Worm (Caenorhabditis elegans): ENCODE data around the gene lgc-21.

lgc-21 gene

ce11 chrX:14016698-14017097, 51.1 kb downstream of the lgc-21 start (continued):
- TF ChIP-seq fkh-4 (tag; optimal IDR thresholded peaks at IDR 0.05; ENCODE audit: borderline replicate concordance): no peak
- TF ChIP-seq ceh-8 (GFP tag; optimal IDR thresholded peaks at IDR 0.05): no peak
- no peak for TF ChIP-seq efl-3 (GFP tag; optimal IDR thresholded peaks at IDR 0.05)
- no peak for TF ChIP-seq snpc-4 (tag; optimal IDR thresholded peaks at IDR 0.05)
- TF ChIP-seq unc-62 (GFP tag; optimal IDR thresholded peaks at IDR 0.05): no peak
- peak; percentile 38 to 69 for TF ChIP-seq lsy-2 (tag; optimal IDR thresholded peaks at IDR 0.05)
- no peak for TF ChIP-seq ztf-11 (tag; optimal IDR thresholded peaks at IDR 0.05)
- TF ChIP-seq sptf-1 (tag; optimal IDR thresholded peaks at IDR 0.05): no peak
- TF ChIP-seq lin-15B (tag; optimal IDR thresholded peaks at IDR 0.05): no peak
- peak in 1 of 3 experiments; percentile 75 for TF ChIP-seq ceh-82 (tag; optimal IDR thresholded peaks at IDR 0.05)
- TF ChIP-seq pqm-1 (tag; optimal IDR thresholded peaks at IDR 0.05): no peak
- no peak for TF ChIP-seq nhr-237 (tag; optimal IDR thresholded peaks at IDR 0.05)
- TF ChIP-seq alr-1 (tag; optimal IDR thresholded peaks at IDR 0.05; ENCODE audit: borderline replicate concordance): no peak
- TF ChIP-seq mdl-1 (tag; optimal IDR thresholded peaks at IDR 0.05): peak; percentile 9 to 15
- peak; percentile 96 for TF ChIP-seq lin-14 (GFP tag; optimal IDR thresholded peaks at IDR 0.05)
- TF ChIP-seq mef-2 (tag; optimal IDR thresholded peaks at IDR 0.05): peak; percentile 12
- peak; percentile 79 for TF ChIP-seq fkh-10 (GFP tag; optimal IDR thresholded peaks at IDR 0.05)
- peak; percentile 69 for TF ChIP-seq swsn-7 (tag; optimal IDR thresholded peaks at IDR 0.05)
- TF ChIP-seq C34B4.2 (tag; optimal IDR thresholded peaks at IDR 0.05): no peak
- peak; percentile 65 for TF ChIP-seq unc-86 (tag; optimal IDR thresholded peaks at IDR 0.05)
- no peak for TF ChIP-seq nhr-90 (tag; optimal IDR thresholded peaks at IDR 0.05; ENCODE audit: poor library complexity)
- TF ChIP-seq blmp-1 (tag; optimal IDR thresholded peaks at IDR 0.05): no peak
- no peak for TF ChIP-seq nhr-85 (tag)
- no peak for TF ChIP-seq nhr-11 (tag; optimal IDR thresholded peaks at IDR 0.05)
- no peak for TF ChIP-seq grh-1 (GFP tag; IDR thresholded peaks at IDR 0.05)
- TF ChIP-seq jun-1 (tag; optimal IDR thresholded peaks at IDR 0.05): peak; percentile 8
- no peak for TF ChIP-seq nhr-76 (tag; optimal IDR thresholded peaks at IDR 0.05)
- TF ChIP-seq C16A3.4 (tag; optimal IDR thresholded peaks at IDR 0.05): peak; percentile 13
- no peak for TF ChIP-seq ets-5 (GFP tag; IDR thresholded peaks at IDR 0.05)
- peak; percentile 45 for TF ChIP-seq unc-130 (tag; optimal IDR thresholded peaks at IDR 0.05)
- peak; percentile 92 for TF ChIP-seq pag-3 (tag; optimal IDR thresholded peaks at IDR 0.05; ENCODE audit: borderline replicate concordance, insufficient read depth)
- TF ChIP-seq nhr-20 (tag; optimal IDR thresholded peaks at IDR 0.05): peak; percentile 38
- TF ChIP-seq C04F5.9 (tag; optimal IDR thresholded peaks at IDR 0.05): no peak
- peak; percentile 13 for TF ChIP-seq ztf-4 (tag; optimal IDR thresholded peaks at IDR 0.05)
- peak; percentile 66 for TF ChIP-seq lin-39 (tag; optimal IDR thresholded peaks at IDR 0.05)
- no peak for TF ChIP-seq vab-15 (tag; optimal IDR thresholded peaks at IDR 0.05)
- no peak for TF ChIP-seq nhr-77 (tag; optimal IDR thresholded peaks at IDR 0.05)
- TF ChIP-seq tlp-1 (tag; optimal IDR thresholded peaks at IDR 0.05): no peak
- TF ChIP-seq zip-4 (GFP tag; optimal IDR thresholded peaks at IDR 0.05): no peak
- TF ChIP-seq aha-1 (tag; optimal IDR thresholded peaks at IDR 0.05): no peak
- no peak for TF ChIP-seq F16B12.6 (tag; optimal IDR thresholded peaks at IDR 0.05)
- no peak for TF ChIP-seq unc-30 (tag; optimal IDR thresholded peaks at IDR 0.05)

- TF ChIP-seq ama-1 (optimal IDR thresholded peaks at IDR 0.05) (no peak), C04F5.9 (tag; optimal IDR thresholded peaks at IDR 0.05) (no peak), mdl-1 (tag; optimal IDR thresholded peaks at IDR 0.05) (peak in 1 of 2 experiments; percentile 79), xbp-1 (tag; optimal IDR thresholded peaks at IDR 0.05) (peak; percentile 62), vab-15 (tag; optimal IDR thresholded peaks at IDR 0.05) (no peak), snpc-4 (tag; optimal IDR thresholded peaks at IDR 0.05) (peak; percentile 47), ztf-4 (tag; optimal IDR thresholded peaks at IDR 0.05) (peak; percentile 61), ztf-11 (tag; optimal IDR thresholded peaks at IDR 0.05) (peak in 1 of 2 experiments; percentile 68), aha-1 (tag; optimal IDR thresholded peaks at IDR 0.05) (no peak), dsc-1 (tag; optimal IDR thresholded peaks at IDR 0.05) (peak; percentile 89), rnt-1 (tag; optimal IDR thresholded peaks at IDR 0.05) (peak; percentile 81), efl-3 (GFP tag; optimal IDR thresholded peaks at IDR 0.05) (no peak), lin-15B (tag; optimal IDR thresholded peaks at IDR 0.05) (no peak), ets-5 (GFP tag; IDR thresholded peaks at IDR 0.05) (no peak), snu-23 (GFP tag; optimal IDR thresholded peaks at IDR 0.05) (peak; percentile 92), sox-4 (tag; optimal IDR thresholded peaks at IDR 0.05) (peak; percentile 51), nhr-85 (tag) (peak; percentile 60), lsy-2 (tag; optimal IDR thresholded peaks at IDR 0.05) (peak; percentile 60 to 75), fkh-4 (tag; optimal IDR thresholded peaks at IDR 0.05; ENCODE audit: borderline replicate concordance) (no peak), hlh-4 (tag; optimal IDR thresholded peaks at IDR 0.05) (no peak), ces-1 (GFP tag; optimal IDR thresholded peaks at IDR 0.05) (no peak), swsn-7 (tag; optimal IDR thresholded peaks at IDR 0.05) (peak; percentile 86), fkh-10 (GFP tag; optimal IDR thresholded peaks at IDR 0.05) (peak; percentile 48), unc-86 (tag; optimal IDR thresholded peaks at IDR 0.05) (peak; percentile 69), dpl-1 (GFP tag; optimal IDR thresholded peaks at IDR 0.05) (peak; percentile 14 to 31 (median 25)), nhr-77 (tag; optimal IDR thresholded peaks at IDR 0.05) (peak; percentile 80), ceh-8 (GFP tag; optimal IDR thresholded peaks at IDR 0.05) (no peak), lin-39 (tag; optimal IDR thresholded peaks at IDR 0.05) (no peak), jun-1 (tag; optimal IDR thresholded peaks at IDR 0.05) (peak; percentile 37)
Measured at ce11 chrX:14015808-14016207, 52.0 kb downstream of the lgc-21 start.
